Worm (Caenorhabditis elegans) whole organism, L4 larva: ENCODE data around the gene pap-2.

Experiments used
- D1046.2 ChIP-seq: fragments of 200-800 bp; sonication (Bioruptor generic); IDR thresholded peaks from 2 replicates; pipeline ENCODE4 v1.3.6; 2022; ENCODE audit warnings: missing genetic modification characterization, missing compliant biosample characterization
- F49E8.2 ChIP-seq: sonication (generic microtip); optimal IDR thresholded peaks from 2 replicates; lab custom pipeline; 2016; ENCODE audit warnings: missing compliant biosample characterization, mild to moderate bottlenecking, missing genetic modification characterization, borderline replicate concordance
- R02D3.7 ChIP-seq: fragments of 150-350 bp; sonication (generic microtip); optimal IDR thresholded peaks from 3 replicates; lab custom pipeline; 2014; ENCODE audit warnings: missing biosample characterization, missing genetic modification characterization
- T20F7.1 ChIP-seq: fragments of 200-800 bp; sonication (Bioruptor generic); optimal IDR thresholded peaks from 2 replicates; lab custom pipeline; 2018; ENCODE audit warnings: mild to moderate bottlenecking, missing genetic modification characterization, missing compliant biosample characterization
- Y48G9A.11 ChIP-seq: fragments of 200-800 bp; sonication (Bioruptor generic); IDR thresholded peaks from 2 replicates; pipeline ENCODE4 v1.3.6; 2022; ENCODE audit warnings: missing genetic modification reagents, missing genetic modification characterization, missing compliant biosample characterization
- Y75B8A.6 ChIP-seq: fragments of 200-800 bp; sonication (Bioruptor generic); IDR thresholded peaks from 2 replicates; pipeline ENCODE4 v1.3.6; 2022; ENCODE audit warnings: missing genetic modification reagents, missing genetic modification characterization, missing compliant biosample characterization
- aha-1 ChIP-seq: fragments of 150-350 bp; peaks from one replicate; lab custom pipeline; 2014; ENCODE audit warnings: missing biosample characterization, missing genetic modification characterization
- ama-1 ChIP-seq: fragments of 150-350 bp; optimal IDR thresholded peaks from 2 replicates; lab custom pipeline; 2014; ENCODE audit warnings: inconsistent platforms, mixed read lengths
- attf-4 ChIP-seq: sonication (generic microtip); optimal IDR thresholded peaks from 3 replicates; lab custom pipeline; 2017; ENCODE audit warnings: missing biosample characterization, missing genetic modification characterization
- ceh-28 ChIP-seq: fragments of 150-350 bp; optimal IDR thresholded peaks from 2 replicates; lab custom pipeline; 2014; ENCODE audit warnings: missing biosample characterization, missing genetic modification reagents, missing genetic modification characterization
- ceh-32 ChIP-seq: sonication (generic microtip); optimal IDR thresholded peaks from 2 replicates; lab custom pipeline; 2016; ENCODE audit warnings: mild to moderate bottlenecking, missing genetic modification characterization, missing compliant biosample characterization; ENCODE audit not compliant: poor library complexity
- ceh-82 ChIP-seq: sonication (generic microtip); optimal IDR thresholded peaks from 2 replicates; lab custom pipeline; 2017; ENCODE audit warnings: missing biosample characterization, missing genetic modification characterization
- daf-16 ChIP-seq, 3 experiments: sonication (generic microtip); optimal IDR thresholded peaks; 2 replicates each; lab custom pipeline; 2016 to 2017; ENCODE audit warnings: missing genetic modification characterization in 3 of 3, missing genetic modification reagents in 3 of 3, mild to moderate bottlenecking in 2 of 3, missing compliant biosample characterization in 2 of 3, missing biosample characterization in 1 of 3, moderate library complexity in 1 of 3
- dmd-6 ChIP-seq: fragments of 200-800 bp; sonication (Bioruptor generic); IDR thresholded peaks from 2 replicates; pipeline ENCODE4 v1.3.6; 2022; ENCODE audit warnings: missing genetic modification reagents, missing genetic modification characterization, missing compliant biosample characterization
- dmd-9 ChIP-seq: fragments of 200-800 bp; sonication (Bioruptor generic); IDR thresholded peaks from 2 replicates; pipeline ENCODE4 v1.3.6; 2022; ENCODE audit warnings: missing genetic modification reagents, missing genetic modification characterization, missing compliant biosample characterization
- dpl-1 ChIP-seq: fragments of 150-350 bp; optimal IDR thresholded peaks from 2 replicates; lab custom pipeline; 2014; ENCODE audit warnings: missing biosample characterization, missing genetic modification reagents, missing genetic modification characterization
- dve-1 ChIP-seq: sonication (generic microtip); optimal IDR thresholded peaks from 2 replicates; lab custom pipeline; 2017; ENCODE audit warnings: antibody characterized with exemption, mild to moderate bottlenecking, missing genetic modification characterization, missing compliant biosample characterization; ENCODE audit not compliant: insufficient read depth
- fos-1 ChIP-seq: fragments of 150-350 bp; optimal IDR thresholded peaks from 2 replicates; lab custom pipeline; 2014; ENCODE audit warnings: missing biosample characterization, missing genetic modification characterization
- hif-1 ChIP-seq, 2 experiments: sonication (generic microtip); optimal IDR thresholded peaks; 2 replicates each; lab custom pipeline; 2016 to 2017; ENCODE audit warnings: missing compliant biosample characterization in 2 of 2, missing genetic modification characterization in 2 of 2, missing genetic modification reagents in 2 of 2, missing genotype in 2 of 2, mild to moderate bottlenecking in 1 of 2
- hlh-11 ChIP-seq: fragments of 200-800 bp; sonication (Bioruptor generic); optimal IDR thresholded peaks from 2 replicates; lab custom pipeline; 2018; ENCODE audit warnings: mild to moderate bottlenecking, missing genetic modification characterization, missing compliant biosample characterization
- hmg-1.1 ChIP-seq: fragments of 200-800 bp; sonication (Bioruptor generic); IDR thresholded peaks from 2 replicates; pipeline ENCODE4 v1.3.6; 2022; ENCODE audit warnings: missing genetic modification reagents, missing genetic modification characterization, missing compliant biosample characterization
- lin-13 ChIP-seq: fragments of 150-350 bp; optimal IDR thresholded peaks from 2 replicates; lab custom pipeline; 2014; ENCODE audit warnings: missing biosample characterization, missing genetic modification reagents, missing genetic modification characterization
- lin-38 ChIP-seq: fragments of 200-800 bp; sonication (Bioruptor generic); IDR thresholded peaks from 2 replicates; pipeline ENCODE4 v1.3.6; 2022; ENCODE audit warnings: missing genetic modification reagents, missing genetic modification characterization, missing compliant biosample characterization
- lir-3 ChIP-seq: sonication (generic microtip); optimal IDR thresholded peaks from 2 replicates; lab custom pipeline; 2016; ENCODE audit warnings: mild to moderate bottlenecking, missing genetic modification characterization, missing compliant biosample characterization
- madf-5 ChIP-seq, 2 experiments: fragments of 200-800 bp; sonication (Bioruptor generic); IDR thresholded peaks; 2 replicates each; pipeline ENCODE4 v1.3.6; 2022; ENCODE audit warnings: missing compliant biosample characterization in 2 of 2, missing genetic modification characterization in 2 of 2
- madf-9 ChIP-seq: fragments of 200-800 bp; sonication (Bioruptor generic); conservative IDR thresholded peaks from 2 replicates; pipeline ENCODE4 v1.3.6; 2022; ENCODE audit warnings: missing genetic modification reagents, missing genetic modification characterization, missing compliant biosample characterization
- mdt-29 ChIP-seq: fragments of 200-800 bp; sonication (Bioruptor generic); IDR thresholded peaks from 2 replicates; pipeline ENCODE4 v1.3.6; 2022; ENCODE audit warnings: missing genetic modification reagents, missing genetic modification characterization, missing compliant biosample characterization
- mxl-3 ChIP-seq: fragments of 200-800 bp; sonication (Bioruptor generic); optimal IDR thresholded peaks from 2 replicates; lab custom pipeline; 2018; ENCODE audit warnings: mild to moderate bottlenecking, missing genetic modification characterization, missing compliant biosample characterization
- nhr-11 ChIP-seq: fragments of 150-350 bp; optimal IDR thresholded peaks from 2 replicates; lab custom pipeline; 2014; ENCODE audit warnings: missing biosample characterization, missing genetic modification characterization
- nhr-25 ChIP-seq: sonication (generic microtip); optimal IDR thresholded peaks from 2 replicates; lab custom pipeline; 2017; ENCODE audit warnings: missing genetic modification characterization, mild to moderate bottlenecking, missing compliant biosample characterization, antibody characterized with exemption, moderate library complexity, borderline replicate concordance; ENCODE audit not compliant: insufficient read depth
- nhr-28 ChIP-seq: fragments of 150-350 bp; optimal IDR thresholded peaks from 2 replicates; lab custom pipeline; 2014; ENCODE audit warnings: missing biosample characterization, missing genetic modification characterization
- nhr-42 ChIP-seq: fragments of 200-800 bp; sonication (Bioruptor generic); IDR thresholded peaks from 2 replicates; pipeline ENCODE4 v1.3.6; 2022; ENCODE audit warnings: missing genetic modification characterization, missing compliant biosample characterization
- nhr-76 ChIP-seq: fragments of 150-350 bp; optimal IDR thresholded peaks from 2 replicates; lab custom pipeline; 2014; ENCODE audit warnings: missing biosample characterization, missing genetic modification characterization
- nhr-77 ChIP-seq: fragments of 150-350 bp; optimal IDR thresholded peaks from 2 replicates; lab custom pipeline; 2014; ENCODE audit warnings: missing biosample characterization, missing genetic modification characterization
- pqm-1 ChIP-seq: sonication (generic microtip); optimal IDR thresholded peaks from 2 replicates; lab custom pipeline; 2017; ENCODE audit warnings: missing biosample characterization, missing genetic modification characterization
- saeg-2 ChIP-seq: fragments of 200-800 bp; sonication (Bioruptor generic); IDR thresholded peaks from 2 replicates; pipeline ENCODE4 v1.3.6; 2022; ENCODE audit warnings: missing genetic modification reagents, missing genetic modification characterization, missing compliant biosample characterization
- sdz-12 ChIP-seq: fragments of 200-800 bp; sonication (Bioruptor generic); optimal IDR thresholded peaks from 2 replicates; lab custom pipeline; 2018; ENCODE audit warnings: mild to moderate bottlenecking, missing genetic modification characterization, missing compliant biosample characterization
- skn-1 ChIP-seq: fragments of 150-350 bp; optimal IDR thresholded peaks from 2 replicates; lab custom pipeline; 2014; ENCODE audit warnings: missing biosample characterization, missing genetic modification characterization
- spr-1 ChIP-seq: sonication (generic microtip); optimal IDR thresholded peaks from 2 replicates; lab custom pipeline; 2016; ENCODE audit warnings: mild to moderate bottlenecking, missing genetic modification characterization, missing compliant biosample characterization
- tag-97 ChIP-seq: fragments of 200-800 bp; sonication (Bioruptor generic); IDR thresholded peaks from 2 replicates; pipeline ENCODE4 v1.3.6; 2022; ENCODE audit warnings: missing genetic modification characterization, missing compliant biosample characterization
- tra-1 ChIP-seq: fragments of 200-800 bp; sonication (Bioruptor generic); IDR thresholded peaks from 2 replicates; pipeline ENCODE4 v1.3.6; 2022; ENCODE audit warnings: missing genetic modification reagents, missing genetic modification characterization, missing compliant biosample characterization
- unc-62 ChIP-seq, 3 experiments: fragments of 150-350 bp in 1 of 3; sonication (generic microtip); optimal IDR thresholded peaks in 2 of 3; peaks in 1 of 3; 1 replicate in 1 of 3; 2 replicates in 2 of 3; lab custom pipeline; 2014 to 2017; ENCODE audit warnings: missing biosample characterization in 3 of 3, missing genetic modification characterization in 3 of 3, missing genetic modification reagents in 3 of 3, missing genotype in 1 of 3
- vab-7 ChIP-seq: fragments of 200-800 bp; sonication (Bioruptor generic); IDR thresholded peaks from 2 replicates; pipeline ENCODE4 v1.3.6; 2022; ENCODE audit warnings: missing genetic modification reagents, missing genetic modification characterization, missing compliant biosample characterization
- zfp-2 ChIP-seq: sonication (generic microtip); optimal IDR thresholded peaks from 2 replicates; lab custom pipeline; 2016; ENCODE audit warnings: mild to moderate bottlenecking, missing genetic modification characterization, missing compliant biosample characterization
- zip-11 ChIP-seq: fragments of 200-800 bp; sonication (Bioruptor generic); IDR thresholded peaks from 2 replicates; pipeline ENCODE4 v1.3.6; 2022; ENCODE audit warnings: missing genetic modification characterization, missing compliant biosample characterization
- ztf-11 ChIP-seq: fragments of 150-350 bp; optimal IDR thresholded peaks from 2 replicates; lab custom pipeline; 2014; ENCODE audit warnings: missing biosample characterization, missing genetic modification characterization

Gene pap-2

ce11 chrII:9644940-9645634 lies 35.9 kb upstream of the pap-2 start (continued):
- TF ChIP-seq zfp-2 (tag; lab: Kevin White, UChicago): no peak
- TF ChIP-seq attf-4: no peak
- TF ChIP-seq madf-5 (GFP tag; IDR thresholded peaks at IDR 0.05; lab: Robert Waterston, UW): no peak
- no peak for TF ChIP-seq ceh-28 (tag; lab: Kevin White, UChicago)
- TF ChIP-seq F49E8.2 (tag; lab: Kevin White, UChicago): no peak
- TF ChIP-seq nhr-42: no peak
- TF ChIP-seq R02D3.7: no peak
- TF ChIP-seq zip-11 (GFP tag; lab: Robert Waterston, UW): no peak
- no peak for TF ChIP-seq spr-1 (tag; lab: Kevin White, UChicago)
- TF ChIP-seq hlh-11 (tag; lab: Kevin White, UChicago): peak; percentile 32
- no peak for TF ChIP-seq vab-7 (GFP tag; lab: Robert Waterston, UW)
- TF ChIP-seq lin-13 (GFP tag; lab: Kevin White, UChicago): no peak
- no peak for TF ChIP-seq ama-1 (lab: Kevin White, UChicago)
- TF ChIP-seq fos-1: no peak
- peak; percentile 52 for TF ChIP-seq dmd-6
- TF ChIP-seq Y75B8A.6 (GFP tag; lab: Robert Waterston, UW): no peak
- TF ChIP-seq nhr-76 (tag; lab: Kevin White, UChicago): no peak
- TF ChIP-seq ceh-32 (tag; lab: Kevin White, UChicago): no peak
- TF ChIP-seq dve-1: peak; percentile 51
- TF ChIP-seq ceh-82: no peak
- TF ChIP-seq nhr-25 (tag; lab: Kevin White, UChicago): no peak
- TF ChIP-seq T20F7.1 (GFP tag; lab: Kevin White, UChicago): no peak
- TF ChIP-seq saeg-2 (GFP tag; lab: Robert Waterston, UW): no peak
- no peak for TF ChIP-seq nhr-11 (tag; lab: Kevin White, UChicago)
- TF ChIP-seq Y48G9A.11: no peak
- TF ChIP-seq nhr-28 (tag; lab: Kevin White, UChicago): peak; percentile 77
- no peak for TF ChIP-seq sdz-12 (GFP tag; lab: Kevin White, UChicago)
- TF ChIP-seq madf-9: no peak
- TF ChIP-seq dpl-1: no peak
- TF ChIP-seq tag-97 (GFP tag; lab: Robert Waterston, UW): no peak
- no peak for TF ChIP-seq ztf-11 (tag; lab: Kevin White, UChicago)
- no peak for TF ChIP-seq dmd-9 (GFP tag; lab: Robert Waterston, UW)
- TF ChIP-seq daf-16 (GFP tag; optimal IDR thresholded peaks at IDR 0.05; lab: Kevin White, UChicago): no peak
- peak; percentile 8 for TF ChIP-seq daf-16 (tag; optimal IDR thresholded peaks at IDR 0.05; lab: Kevin White, UChicago)
- TF ChIP-seq pqm-1 (tag; lab: Kevin White, UChicago): peak; percentile 85
- TF ChIP-seq mdt-29 (GFP tag; lab: Robert Waterston, UW): no peak
- TF ChIP-seq skn-1: no peak
- TF ChIP-seq D1046.2 (GFP tag; lab: Robert Waterston, UW): no peak
- no peak for TF ChIP-seq lin-38 (GFP tag; lab: Robert Waterston, UW)
- peak; percentile 50 for TF ChIP-seq aha-1 (tag; lab: Kevin White, UChicago)
- no peak for TF ChIP-seq hmg-1.1
- peak in 1 of 2 experiments; percentile 70 for TF ChIP-seq unc-62 (GFP tag; optimal IDR thresholded peaks at IDR 0.05 in 1 of 2; lab: Kevin White, UChicago)
- TF ChIP-seq unc-62 (tag; optimal IDR thresholded peaks at IDR 0.05; lab: Kevin White, UChicago): no peak
- TF ChIP-seq mxl-3 (GFP tag; lab: Kevin White, UChicago): peak; percentile 6
- no peak for TF ChIP-seq nhr-77
- TF ChIP-seq hif-1 (tag; optimal IDR thresholded peaks at IDR 0.05; lab: Kevin White, UChicago): no peak
- TF ChIP-seq tra-1 (GFP tag; lab: Robert Waterston, UW): no peak
- TF ChIP-seq lir-3 (tag; lab: Kevin White, UChicago): no peak
